Fruit fly (Drosophila melanogaster): ENCODE measurements around the gene capt.
A peak's percentile ranks its signal among the peaks of the same experiment; 100 is the strongest.

Gene capt

DNA sequence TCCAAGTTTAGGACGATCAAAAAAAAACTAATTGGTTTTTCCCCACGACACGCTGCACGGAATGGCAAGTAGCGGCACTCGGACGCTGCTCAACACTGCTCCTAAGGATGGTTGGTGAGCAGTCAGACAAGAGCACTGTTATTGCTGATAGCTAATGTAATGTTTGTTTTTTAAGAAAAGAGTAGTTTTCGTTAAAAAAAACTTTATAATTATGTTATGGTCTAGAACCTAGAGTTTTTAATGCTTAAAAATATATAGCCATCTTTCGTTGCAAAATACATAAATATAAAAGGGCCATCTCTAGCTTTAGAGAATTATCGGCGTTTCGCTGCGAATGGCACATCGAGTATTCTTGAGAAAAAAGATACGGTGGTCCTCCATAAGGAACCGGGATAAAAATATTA, 14.6 kb upstream of the capt start, which contains the start of the genes Charon and CG4887 (continued):
- TF ChIP-seq CG1233 (GFP tag; optimal IDR thresholded peaks at IDR 0.05) (peak; percentile 76), CG10959 (GFP tag; IDR thresholded peaks at IDR 0.05) (peak; percentile 73), CG11247 (GFP tag; IDR thresholded peaks at IDR 0.05) (peak; percentile 79), lbe (GFP tag; optimal IDR thresholded peaks at IDR 0.05) (no peak), CG16779 (GFP tag; IDR thresholded peaks at IDR 0.05) (no peak), inv (GFP tag; IDR thresholded peaks at IDR 0.05; ENCODE audit: partially characterized antibody) (peak; percentile 76; the same call in 1 of the 2 replicates), yki (optimal IDR thresholded peaks at IDR 0.05) (no peak), dpn (GFP tag; optimal IDR thresholded peaks at IDR 0.05) (peak; percentile 87 to 88), CG32532 (GFP tag; IDR thresholded peaks at IDR 0.05) (peak; percentile 82), Usf (GFP tag; optimal IDR thresholded peaks at IDR 0.05) (peak; percentile 53), sens (GFP tag) (peak; percentile 97), grn (GFP tag; optimal IDR thresholded peaks at IDR 0.05) (no peak), ERR (GFP tag; optimal IDR thresholded peaks at IDR 0.05) (peak; percentile 67), HLH3B (GFP tag; IDR thresholded peaks at IDR 0.05) (peak; percentile 64), CG3995 (GFP tag; optimal IDR thresholded peaks at IDR 0.05) (peak; percentile 61), CG11456 (GFP tag; IDR thresholded peaks at IDR 0.05) (peak; percentile 82), CG13123 (GFP tag; optimal IDR thresholded peaks at IDR 0.05) (peak; percentile 70), pan (optimal IDR thresholded peaks at IDR 0.05) (no peak), pan (GFP tag; optimal IDR thresholded peaks at IDR 0.05 in 1 of 2, IDR thresholded peaks at IDR 0.05 in 1 of 2) (peak in 1 of 2 experiments; percentile 83), Hmr (GFP tag; optimal IDR thresholded peaks at IDR 0.05) (peak; percentile 83), NC2α (GFP tag; optimal IDR thresholded peaks at IDR 0.05) (peak; percentile 59), gce (GFP tag; IDR thresholded peaks at IDR 0.05) (peak; percentile 55; the same call in 1 of the 3 replicates), CG13296 (GFP tag; optimal IDR thresholded peaks at IDR 0.05) (peak; percentile 78), CG4282 (GFP tag; optimal IDR thresholded peaks at IDR 0.05) (peak; percentile 62), CG14050 (GFP tag; IDR thresholded peaks at IDR 0.05) (peak; percentile 55; the same call in 1 of the 3 replicates), CG15269 (tag; optimal IDR thresholded peaks at IDR 0.05) (no peak), CG13775 (GFP tag; optimal IDR thresholded peaks at IDR 0.05) (peak; percentile 88), bbx (GFP tag; IDR thresholded peaks at IDR 0.05; ENCODE audit: partially characterized antibody) (peak; percentile 28; the same call in 1 of the 2 replicates), CG7839 (tag; optimal IDR thresholded peaks at IDR 0.05) (no peak), pho (GFP tag; optimal IDR thresholded peaks at IDR 0.05) (peak; percentile 89), CG30431 (GFP tag; optimal IDR thresholded peaks at IDR 0.05) (peak; percentile 57), zfh1 (GFP tag; IDR thresholded peaks at IDR 0.05) (peak; percentile 77), HmgZ (tag; optimal IDR thresholded peaks at IDR 0.05) (peak; percentile 89), maf-S (GFP tag; optimal IDR thresholded peaks at IDR 0.05) (peak; percentile 79), CG17568 (GFP tag; optimal IDR thresholded peaks at IDR 0.05) (no peak), CG11696 (GFP tag; IDR thresholded peaks at IDR 0.05) (no peak), bigmax (GFP tag; optimal IDR thresholded peaks at IDR 0.05) (no peak), Blimp-1 (GFP tag; optimal IDR thresholded peaks at IDR 0.05) (no peak), BEAF-32 (GFP tag; optimal IDR thresholded peaks at IDR 0.05) (peak; percentile 84), CG7987 (GFP tag; optimal IDR thresholded peaks at IDR 0.05) (peak; percentile 35), Max (GFP tag; optimal IDR thresholded peaks at IDR 0.05) (peak; percentile 88), kah (GFP tag; optimal IDR thresholded peaks at IDR 0.05) (peak; percentile 54), CG10979 (tag; optimal IDR thresholded peaks at IDR 0.05) (peak; percentile 71), CG3407 (GFP tag; optimal IDR thresholded peaks at IDR 0.05) (no peak), pfk (GFP tag; optimal IDR thresholded peaks at IDR 0.05) (peak; percentile 22), az2 (GFP tag; optimal IDR thresholded peaks at IDR 0.05) (peak; percentile 81), z (GFP tag; IDR thresholded peaks at IDR 0.05) (no peak), Dp (GFP tag; optimal IDR thresholded peaks at IDR 0.05) (peak; percentile 33), CG9215 (GFP tag; IDR thresholded peaks at IDR 0.05) (peak; percentile 88), trh (GFP tag; optimal IDR thresholded peaks at IDR 0.05) (peak; percentile 73), YL-1 (GFP tag; optimal IDR thresholded peaks at IDR 0.05) (peak; percentile 85), eve (GFP tag; optimal IDR thresholded peaks at IDR 0.05) (no peak)
